Worm (Caenorhabditis elegans): Measurements from ENCODE around the gene brc-2.

DNA sequence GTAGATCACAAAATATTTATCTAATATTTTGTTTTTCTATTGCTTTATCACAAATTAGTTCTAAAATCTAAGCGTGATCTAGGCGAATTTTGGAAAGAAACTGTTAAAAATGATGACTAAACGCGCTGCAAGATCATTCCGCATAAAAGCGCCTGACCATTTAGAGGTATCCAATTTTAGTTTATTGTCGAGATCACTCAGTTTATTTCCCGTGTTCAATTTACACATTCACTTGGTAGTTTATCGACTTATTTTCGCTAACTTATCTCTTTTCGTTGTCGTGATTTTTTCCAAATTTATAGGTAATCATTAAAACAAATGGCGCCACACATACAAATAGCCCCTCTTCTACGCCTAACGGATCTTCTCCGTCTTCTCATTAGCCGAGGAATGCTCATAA is 3.5 kb upstream of the brc-2 start, which contains the start of gene T07E3.2:
- TF ChIP-seq nhr-237 (tag; optimal IDR thresholded peaks at IDR 0.05) (no peak), lin-13 (GFP tag; optimal IDR thresholded peaks at IDR 0.05) (no peak), efl-1 (optimal IDR thresholded peaks at IDR 0.05) (no peak), efl-1 (GFP tag; optimal IDR thresholded peaks at IDR 0.05 in 1 of 2) (no peak), zag-1 (tag; optimal IDR thresholded peaks at IDR 0.05) (no peak), mep-1 (tag; optimal IDR thresholded peaks at IDR 0.05) (no peak), nhr-47 (tag; optimal IDR thresholded peaks at IDR 0.05) (no peak)

Data from whole organism, L1 larva.